Worm (Caenorhabditis elegans) whole organism, L4/young adult: ENCODE data around the gene mlt-11.

Experiments
- W03F9.2 ChIP-seq: fragments of 150-350 bp; optimal IDR thresholded peaks from 2 replicates; lab custom pipeline; 2014; ENCODE audit warnings: missing biosample characterization, missing genetic modification characterization
- dao-5 ChIP-seq: sonication (generic microtip); optimal IDR thresholded peaks from 2 replicates; lab custom pipeline; 2016; ENCODE audit warnings: missing genotype, missing genetic modification characterization, moderate library complexity, missing compliant biosample characterization
- him-1 ChIP-seq: sonication (generic microtip); optimal IDR thresholded peaks from 2 replicates; lab custom pipeline; 2016; ENCODE audit warnings: missing genotype, missing genetic modification reagents, missing genetic modification characterization, missing compliant biosample characterization

DNA sequence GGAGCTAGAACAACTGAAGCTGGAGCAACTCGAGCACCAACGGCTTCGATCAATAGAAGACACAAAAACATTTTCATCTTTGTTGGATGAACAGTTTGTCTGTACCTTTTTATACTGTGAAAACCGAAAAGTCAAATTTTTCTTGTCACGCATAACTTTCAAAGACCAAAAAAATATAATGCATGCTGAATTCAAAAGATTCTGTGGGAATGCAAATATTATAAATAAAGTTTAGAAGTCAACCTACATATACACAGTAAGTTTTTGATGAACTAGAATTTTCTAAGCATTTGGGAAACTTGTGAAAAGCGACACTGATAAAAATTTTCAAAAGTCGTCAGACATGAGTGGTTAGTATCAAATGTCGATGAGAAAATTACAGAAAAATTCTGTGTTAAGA, 33.4 kb upstream of the mlt-11 start, which contains the start of gene F46B3.15:
- TF ChIP-seq dao-5 (tag; lab: Kevin White, UChicago), result no peak
- no peak for TF ChIP-seq him-1 (tag; lab: Kevin White, UChicago)
- TF ChIP-seq W03F9.2 (tag; lab: Kevin White, UChicago), result no peak
